Worm (Caenorhabditis elegans) whole organism, midembryonic: ENCODE data around the gene npr-33.

ENCODE experiments used
- T22C8.4 ChIP-seq: fragments of 200-800 bp; sonication (Bioruptor generic); IDR thresholded peaks from 2 replicates; pipeline ENCODE4 v1.3.6; 2022; ENCODE audit warnings: missing genetic modification characterization, missing compliant biosample characterization
- cog-1 ChIP-seq: sonication (generic microtip); optimal IDR thresholded peaks from 2 replicates; lab custom pipeline; 2016; ENCODE audit warnings: missing genetic modification characterization, missing compliant biosample characterization
- flt-1 ChIP-seq: fragments of 200-800 bp; sonication (Bioruptor generic); IDR thresholded peaks from 2 replicates; pipeline ENCODE4 v1.3.6; 2022; ENCODE audit warnings: missing genetic modification characterization, missing compliant biosample characterization
- klf-2 ChIP-seq: fragments of 200-800 bp; sonication (Bioruptor generic); conservative IDR thresholded peaks from 2 replicates; pipeline ENCODE4 v1.3.6; 2022; ENCODE audit warnings: missing genetic modification reagents, missing genetic modification characterization, missing compliant biosample characterization
- med-1 ChIP-seq: sonication (generic microtip); optimal IDR thresholded peaks from 2 replicates; lab custom pipeline; 2017; ENCODE audit warnings: missing genetic modification characterization, mild to moderate bottlenecking, missing compliant biosample characterization, antibody characterized with exemption, missing genetic modification reagents; ENCODE audit not compliant: insufficient read depth
- ref-1 ChIP-seq: fragments of 200-800 bp; sonication (Bioruptor generic); conservative IDR thresholded peaks from 2 replicates; pipeline ENCODE4 v1.3.6; 2022; ENCODE audit warnings: missing genetic modification reagents, missing genetic modification characterization, missing compliant biosample characterization
- tab-1 ChIP-seq: fragments of 200-800 bp; sonication (Bioruptor generic); IDR thresholded peaks from 2 replicates; pipeline ENCODE4 v1.3.6; 2022; ENCODE audit warnings: missing genetic modification characterization, missing compliant biosample characterization
- ztf-23 ChIP-seq: fragments of 200-800 bp; sonication (Bioruptor generic); IDR thresholded peaks from 2 replicates; pipeline ENCODE4 v1.3.6; 2022; ENCODE audit warnings: missing genetic modification reagents, missing genetic modification characterization, missing compliant biosample characterization
- ztf-29 ChIP-seq: fragments of 200-800 bp; sonication (Bioruptor generic); IDR thresholded peaks from 2 replicates; pipeline ENCODE4 v1.3.6; 2022; ENCODE audit warnings: missing genetic modification reagents, missing genetic modification characterization, missing compliant biosample characterization

The npr-33 gene

ce11 chrX:15892525-15892924 lies 17.9 kb upstream of the npr-33 start:
- TF ChIP-seq ref-1 (no peak), ztf-29 (no peak), T22C8.4 (no peak), med-1 (GFP tag; lab: Kevin White, UChicago) (no peak), cog-1 (tag; lab: Kevin White, UChicago) (no peak), flt-1 (GFP tag; lab: Robert Waterston, UW) (no peak)

- no peak for TF ChIP-seq med-1 (GFP tag; lab: Kevin White, UChicago)
- TF ChIP-seq klf-2 (GFP tag; lab: Robert Waterston, UW) = no peak
- TF ChIP-seq ztf-23 (GFP tag; lab: Robert Waterston, UW) = no peak
- TF ChIP-seq T22C8.4 = no peak
- no peak for TF ChIP-seq cog-1 (tag; lab: Kevin White, UChicago)
- no peak for TF ChIP-seq ztf-29
- TF ChIP-seq flt-1 (GFP tag; lab: Robert Waterston, UW) = no peak
- TF ChIP-seq ref-1 = no peak
- TF ChIP-seq tab-1 (GFP tag; lab: Robert Waterston, UW) = no peak
Measured at ce11 chrX:15901214-15901613, 9.2 kb upstream of the npr-33 start.

DNA sequence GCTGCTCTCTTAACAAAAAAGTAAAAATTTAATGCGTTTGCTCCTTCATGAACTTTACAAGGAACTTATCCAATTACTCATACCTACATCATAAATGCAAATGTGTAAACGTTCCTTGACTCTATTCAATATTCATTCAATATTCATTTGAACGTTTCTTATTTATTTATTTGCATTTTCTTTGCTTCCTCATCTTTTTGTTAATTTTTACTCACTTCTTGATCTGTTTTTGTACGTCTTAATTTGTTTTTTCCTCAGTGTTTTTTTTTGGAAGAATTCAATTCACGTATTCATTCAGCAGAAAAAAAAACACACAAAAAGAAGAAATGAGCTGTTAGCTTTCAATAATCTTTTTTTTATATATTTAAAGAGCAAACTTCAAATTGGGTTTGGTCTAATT lies 7.6 kb upstream of the npr-33 start:
- TF ChIP-seq T22C8.4 (no peak), ztf-29 (no peak), ztf-23 (GFP tag; lab: Robert Waterston, UW) (no peak), klf-2 (GFP tag; lab: Robert Waterston, UW) (no peak), med-1 (GFP tag; lab: Kevin White, UChicago) (no peak), cog-1 (tag; lab: Kevin White, UChicago) (no peak), ref-1 (no peak), tab-1 (GFP tag; lab: Robert Waterston, UW) (no peak), flt-1 (GFP tag; lab: Robert Waterston, UW) (no peak)

DNA sequence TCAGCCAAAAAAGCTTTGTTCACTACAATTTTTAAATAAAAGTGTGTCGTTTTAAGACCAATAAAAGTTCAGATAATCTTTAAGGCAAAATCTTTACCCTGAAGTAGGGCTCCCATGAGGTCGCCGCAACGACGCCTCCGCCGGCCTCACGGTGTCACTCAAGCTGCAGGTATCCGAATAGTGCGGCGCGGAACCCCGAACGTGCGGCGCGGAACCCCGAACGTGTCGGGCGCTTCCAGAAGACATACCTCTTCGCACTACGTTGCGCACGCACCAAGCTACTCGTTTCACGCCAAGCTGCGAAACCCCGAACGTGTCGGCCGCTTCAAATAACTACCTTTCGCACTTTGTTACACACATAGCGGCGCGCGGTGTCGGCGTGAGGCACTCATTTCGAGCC lies 2.4 kb downstream of the npr-33 start:
- TF ChIP-seq cog-1 (tag; lab: Kevin White, UChicago) (no peak), klf-2 (GFP tag; lab: Robert Waterston, UW) (no peak), ref-1 (no peak), flt-1 (GFP tag; lab: Robert Waterston, UW) (no peak), tab-1 (GFP tag; lab: Robert Waterston, UW) (no peak), ztf-29 (no peak), T22C8.4 (no peak), med-1 (GFP tag; lab: Kevin White, UChicago) (no peak), ztf-23 (GFP tag; lab: Robert Waterston, UW) (no peak)

DNA sequence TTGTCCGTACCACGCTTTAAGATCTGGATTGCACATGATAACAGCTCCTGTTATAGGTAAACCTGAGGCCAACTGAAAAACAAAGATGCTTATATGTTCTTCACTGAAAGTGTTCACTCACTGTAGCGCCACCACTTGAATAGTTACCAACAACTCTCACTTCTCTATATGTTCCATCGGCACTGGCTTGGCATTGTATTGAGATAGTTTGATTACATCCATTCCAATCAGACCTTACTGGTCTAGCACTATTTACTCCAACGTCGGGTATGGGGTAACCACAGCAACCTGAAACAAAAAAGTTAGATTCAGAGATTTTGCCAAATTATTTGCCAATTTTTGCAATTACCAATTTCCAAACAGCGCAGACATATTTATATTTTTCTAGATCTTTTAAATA lies 5.3 kb downstream of the npr-33 start:
- TF ChIP-seq tab-1 (GFP tag; lab: Robert Waterston, UW) = no peak
- no peak for TF ChIP-seq med-1 (GFP tag; lab: Kevin White, UChicago)
- no peak for TF ChIP-seq flt-1 (GFP tag; lab: Robert Waterston, UW)
- no peak for TF ChIP-seq klf-2 (GFP tag; lab: Robert Waterston, UW)
- TF ChIP-seq cog-1 (tag; lab: Kevin White, UChicago) = no peak
- no peak for TF ChIP-seq ref-1
- TF ChIP-seq ztf-29 = no peak
- no peak for TF ChIP-seq T22C8.4

DNA sequence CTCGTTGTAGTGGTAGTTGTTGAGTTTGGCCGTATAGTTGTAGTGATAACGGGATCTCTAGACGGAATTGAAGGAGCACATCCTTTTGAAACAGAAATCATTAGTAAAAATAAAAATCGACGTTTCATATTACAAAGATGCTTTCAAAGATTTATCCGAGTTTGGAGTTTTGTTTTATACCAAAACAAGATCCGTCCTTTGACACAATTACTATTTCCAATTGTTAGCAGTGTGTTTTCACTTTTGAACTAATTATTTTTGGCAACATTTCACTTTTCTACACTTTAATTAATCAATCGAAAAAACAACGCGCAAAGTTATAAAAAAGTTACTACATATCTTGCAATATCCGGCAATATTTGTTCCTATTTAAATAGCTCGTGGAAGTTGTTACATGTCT lies 6.6 kb downstream of the npr-33 start, which contains the start of the genes F31B9.4 and F31B9.2:
Gene F31B9.4, minus strand, starts transcription at position 101 of the 400 bp plus-strand sequence.
Gene F31B9.2, plus strand, starts transcription at position 368 of the 400 bp plus-strand sequence.
- no peak for TF ChIP-seq flt-1 (GFP tag; lab: Robert Waterston, UW)
- no peak for TF ChIP-seq tab-1 (GFP tag; lab: Robert Waterston, UW)
- no peak for TF ChIP-seq ztf-29
- TF ChIP-seq ref-1 = no peak
- TF ChIP-seq med-1 (GFP tag; lab: Kevin White, UChicago) = no peak
- TF ChIP-seq T22C8.4 = no peak
- TF ChIP-seq klf-2 (GFP tag; lab: Robert Waterston, UW) = no peak
- no peak for TF ChIP-seq ztf-23 (GFP tag; lab: Robert Waterston, UW)
- TF ChIP-seq cog-1 (tag; lab: Kevin White, UChicago) = no peak

ce11 chrX:15919372-15919771 lies 8.9 kb downstream of the npr-33 start, which contains the start of gene F31B9.7:
TSS of gene F31B9.7 (plus strand) at chrX:15919672.
- no peak for TF ChIP-seq flt-1 (GFP tag; lab: Robert Waterston, UW)
- TF ChIP-seq ref-1 = no peak
- no peak for TF ChIP-seq klf-2 (GFP tag; lab: Robert Waterston, UW)
- no peak for TF ChIP-seq cog-1 (tag; lab: Kevin White, UChicago)
- no peak for TF ChIP-seq med-1 (GFP tag; lab: Kevin White, UChicago)
- no peak for TF ChIP-seq ztf-23 (GFP tag; lab: Robert Waterston, UW)
- no peak for TF ChIP-seq tab-1 (GFP tag; lab: Robert Waterston, UW)
- TF ChIP-seq ztf-29 = no peak
- no peak for TF ChIP-seq T22C8.4

- TF ChIP-seq T22C8.4 (no peak), tab-1 (GFP tag; lab: Robert Waterston, UW) (no peak), ztf-23 (GFP tag; lab: Robert Waterston, UW) (no peak), cog-1 (tag; lab: Kevin White, UChicago) (no peak), flt-1 (GFP tag; lab: Robert Waterston, UW) (no peak), ref-1 (no peak), klf-2 (GFP tag; lab: Robert Waterston, UW) (no peak)
Measured at ce11 chrX:15923440-15923839, 13.0 kb downstream of the npr-33 start, which contains the start of gene F31B9.3. TSS of gene F31B9.3 (plus strand) at chrX:15923740.

DNA sequence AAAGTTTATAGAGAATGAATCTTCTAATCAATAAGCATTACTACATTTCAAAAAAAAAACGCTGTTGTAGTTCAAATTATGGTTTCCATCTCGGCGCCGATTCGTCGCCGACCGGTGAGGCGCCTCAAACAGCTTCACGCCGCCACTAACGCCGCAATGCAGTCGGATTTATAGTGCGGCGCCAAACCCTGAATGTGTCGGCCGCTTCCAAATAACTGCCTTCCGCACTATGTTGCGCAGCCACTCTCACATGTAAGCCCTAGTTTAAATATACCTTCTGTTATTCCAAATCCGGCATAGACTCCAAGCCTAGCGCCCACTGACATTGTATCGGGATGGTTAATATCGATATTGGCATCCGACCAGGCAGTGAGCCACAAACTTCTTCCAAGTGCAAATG lies 22.4 kb downstream of the npr-33 start:
- TF ChIP-seq ztf-29 (no peak), flt-1 (GFP tag; lab: Robert Waterston, UW) (no peak), klf-2 (GFP tag; lab: Robert Waterston, UW) (no peak), tab-1 (GFP tag; lab: Robert Waterston, UW) (no peak), med-1 (GFP tag; lab: Kevin White, UChicago) (no peak), T22C8.4 (no peak)

- no peak for TF ChIP-seq ztf-23 (GFP tag; lab: Robert Waterston, UW)
- TF ChIP-seq cog-1 (tag; lab: Kevin White, UChicago) = no peak
- no peak for TF ChIP-seq tab-1 (GFP tag; lab: Robert Waterston, UW)
- no peak for TF ChIP-seq ref-1
- TF ChIP-seq flt-1 (GFP tag; lab: Robert Waterston, UW) = no peak
- no peak for TF ChIP-seq med-1 (GFP tag; lab: Kevin White, UChicago)
- no peak for TF ChIP-seq T22C8.4
- TF ChIP-seq ztf-29 = no peak
- TF ChIP-seq klf-2 (GFP tag; lab: Robert Waterston, UW) = no peak
Measured at ce11 chrX:15937854-15938253, 27.4 kb downstream of the npr-33 start.
